Worm (Caenorhabditis elegans): ENCODE data around the gene rad-23.
"Not testable (repeated sequence)": the region's sequence is repeated elsewhere in the genome, so short reads cannot be mapped to it uniquely, and the experiment has no call there.

Gene rad-23

DNA sequence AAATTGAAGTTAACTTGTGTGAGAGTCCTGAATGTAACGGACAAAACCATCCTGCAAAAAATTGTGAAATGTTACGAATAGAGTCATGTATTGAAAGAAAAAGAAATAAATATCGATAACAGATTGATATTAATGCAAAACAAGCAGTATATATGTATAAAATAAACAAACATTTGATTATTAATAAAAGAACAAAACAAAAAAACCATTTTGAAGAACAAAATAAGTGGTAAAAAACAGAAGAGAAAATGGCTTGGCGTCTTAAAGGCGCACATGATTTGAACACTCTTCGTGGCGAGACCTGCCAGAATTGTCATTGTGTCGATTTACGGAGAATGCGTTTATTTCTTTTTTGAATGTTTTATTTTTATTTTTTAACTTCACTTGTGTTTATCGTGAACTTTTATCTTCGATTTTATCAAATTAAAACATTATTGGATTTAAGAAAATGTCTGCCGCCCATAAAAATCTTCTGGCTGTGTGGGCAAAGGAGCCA lies at the start of gene rad-23, which contains the start of gene rpn-12:
Gene rad-23 (minus strand): TSS at position 51 of the 496 bp plus-strand sequence.
Gene rpn-12 (plus strand): TSS at position 446 of the 496 bp plus-strand sequence.
- TF ChIP-seq him-1 (tag; optimal IDR thresholded peaks at IDR 0.05) (no peak), W03F9.2 (tag; optimal IDR thresholded peaks at IDR 0.05) (peak; percentile 82), dao-5 (tag; optimal IDR thresholded peaks at IDR 0.05) (no peak)

DNA sequence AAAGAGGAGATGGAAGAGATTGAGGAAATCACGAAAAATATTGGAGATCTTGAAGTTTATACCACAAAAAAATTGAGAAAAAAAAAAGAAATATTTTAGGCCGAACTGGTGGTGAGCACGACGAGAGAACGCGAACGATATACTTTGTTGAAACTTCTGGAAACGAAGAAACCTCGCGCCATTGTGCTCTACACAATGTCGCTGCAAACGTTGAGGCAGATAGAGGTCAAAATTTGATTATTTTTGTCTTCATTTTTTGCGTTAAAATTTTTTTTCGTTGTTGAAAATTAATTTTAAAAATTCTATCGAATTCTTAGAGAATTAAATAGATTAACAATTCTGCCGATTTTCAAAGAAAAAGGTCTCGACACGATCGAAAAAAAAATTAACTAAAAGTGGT lies 48.1 kb upstream of the rad-23 start:
- TF ChIP-seq him-1 (tag; optimal IDR thresholded peaks at IDR 0.05) (no peak), dao-5 (tag; optimal IDR thresholded peaks at IDR 0.05) (no peak), W03F9.2 (tag; optimal IDR thresholded peaks at IDR 0.05) (no peak)

DNA sequence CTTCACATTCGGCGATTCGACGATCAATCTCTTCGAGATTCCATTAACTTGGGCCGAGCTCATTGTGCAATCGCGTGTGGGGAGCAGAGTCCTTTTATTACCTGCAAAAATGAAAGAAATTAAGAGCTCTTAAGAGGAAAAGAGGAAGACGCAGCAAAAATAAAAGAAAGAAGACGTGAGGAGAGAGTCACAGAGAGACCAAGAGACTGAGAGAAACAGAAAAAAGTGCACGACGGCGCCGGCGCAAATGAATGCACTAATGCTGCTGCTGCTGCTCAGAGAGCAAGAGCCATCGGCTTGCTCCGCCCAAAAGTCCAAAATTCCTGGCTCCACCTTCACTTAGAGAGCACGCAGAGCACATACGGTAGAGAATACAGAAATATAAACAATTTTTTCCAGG lies 47.7 kb upstream of the rad-23 start, which contains the start of gene inos-1:
Gene inos-1 (minus strand): TSS at position 101 of the 400 bp plus-strand sequence.
- TF ChIP-seq him-1 (tag; optimal IDR thresholded peaks at IDR 0.05): no peak
- TF ChIP-seq dao-5 (tag; optimal IDR thresholded peaks at IDR 0.05): no peak
- TF ChIP-seq W03F9.2 (tag; optimal IDR thresholded peaks at IDR 0.05): no peak

DNA sequence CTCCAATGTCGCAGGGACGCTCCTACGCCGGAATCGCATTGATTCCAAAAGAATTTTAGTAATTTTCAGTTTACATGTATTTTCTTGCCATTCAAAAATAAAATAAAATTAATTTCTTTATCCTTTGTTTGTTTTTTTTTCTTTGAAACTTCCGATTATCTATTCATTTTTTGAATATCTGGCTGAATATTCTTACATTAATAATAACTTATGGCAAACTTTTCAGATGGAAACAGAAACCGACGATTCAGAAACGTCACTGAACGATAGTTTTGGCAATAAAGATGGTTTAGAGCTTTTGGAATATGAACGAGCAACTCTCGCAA lies 43.4 kb upstream of the rad-23 start, which contains the start of gene xpf-1:
Gene xpf-1 (plus strand): TSS at position 227 of the 326 bp plus-strand sequence.
- TF ChIP-seq dao-5 (tag; optimal IDR thresholded peaks at IDR 0.05) (no peak), him-1 (tag; optimal IDR thresholded peaks at IDR 0.05) (no peak), W03F9.2 (tag; optimal IDR thresholded peaks at IDR 0.05) (no peak)

DNA sequence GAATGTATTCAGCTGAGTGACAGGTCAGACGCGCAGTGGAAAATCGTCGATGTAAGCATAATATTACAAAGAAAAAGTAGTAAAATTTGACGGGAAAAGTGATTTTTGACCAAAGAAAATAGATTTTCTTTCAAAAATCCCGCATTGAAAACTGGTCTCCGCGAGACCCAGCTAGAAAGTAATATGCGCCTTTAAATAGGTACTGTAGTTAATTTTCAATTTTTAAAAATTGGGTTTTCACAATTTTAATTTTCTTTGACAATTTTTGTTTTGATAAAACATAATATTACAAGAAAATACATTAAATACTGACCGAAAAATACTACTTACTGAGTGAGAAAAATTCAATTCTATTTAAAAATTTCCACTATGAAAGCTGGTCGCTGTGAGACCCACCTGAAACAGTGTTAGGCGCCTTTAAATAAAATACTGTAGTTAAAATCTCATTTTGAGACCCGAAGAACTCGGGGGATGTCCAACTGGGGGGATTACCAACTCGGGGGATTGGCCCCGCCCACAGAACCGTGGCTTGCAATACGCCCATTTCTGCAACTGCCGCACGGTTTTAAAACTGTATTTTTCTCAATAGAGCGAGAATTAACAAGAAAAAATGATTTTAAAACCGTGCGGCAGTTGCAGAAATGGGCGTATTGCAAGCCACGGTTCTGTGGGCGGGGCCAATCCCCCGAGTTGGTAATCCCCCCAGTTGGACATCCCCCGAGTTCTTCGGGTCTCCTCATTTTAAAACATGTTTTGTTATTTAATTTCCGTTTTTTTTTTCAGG lies 42.8 kb upstream of the rad-23 start, which contains the start of gene tars-1:
Gene tars-1 (minus strand): TSS at position 497 of the 784 bp plus-strand sequence.
- not testable (repeated sequence) for TF ChIP-seq him-1, dao-5, W03F9.2 (tag; optimal IDR thresholded peaks at IDR 0.05)

DNA sequence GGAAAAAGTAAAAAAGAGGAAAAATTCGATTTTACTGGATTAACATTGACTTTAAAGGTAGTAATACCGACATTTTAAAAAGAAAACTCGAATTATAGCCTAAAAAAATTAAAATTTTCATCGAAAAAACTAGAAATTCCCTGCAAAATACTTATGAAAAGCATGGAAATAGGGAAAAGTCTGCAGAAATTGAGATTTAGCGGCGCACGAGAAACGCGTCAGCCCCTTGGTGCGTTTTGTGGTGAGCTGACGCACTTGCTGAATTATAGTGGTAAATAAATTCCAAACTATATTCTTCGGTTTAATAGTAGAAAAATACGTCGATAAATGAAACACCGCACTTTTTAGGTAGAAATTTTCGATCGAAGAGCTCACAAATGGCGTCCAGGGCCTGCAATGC lies 41.9 kb upstream of the rad-23 start:
- TF ChIP-seq W03F9.2 (tag; optimal IDR thresholded peaks at IDR 0.05): no peak
- no peak for TF ChIP-seq dao-5 (tag; optimal IDR thresholded peaks at IDR 0.05)
- no peak for TF ChIP-seq him-1 (tag; optimal IDR thresholded peaks at IDR 0.05)

DNA sequence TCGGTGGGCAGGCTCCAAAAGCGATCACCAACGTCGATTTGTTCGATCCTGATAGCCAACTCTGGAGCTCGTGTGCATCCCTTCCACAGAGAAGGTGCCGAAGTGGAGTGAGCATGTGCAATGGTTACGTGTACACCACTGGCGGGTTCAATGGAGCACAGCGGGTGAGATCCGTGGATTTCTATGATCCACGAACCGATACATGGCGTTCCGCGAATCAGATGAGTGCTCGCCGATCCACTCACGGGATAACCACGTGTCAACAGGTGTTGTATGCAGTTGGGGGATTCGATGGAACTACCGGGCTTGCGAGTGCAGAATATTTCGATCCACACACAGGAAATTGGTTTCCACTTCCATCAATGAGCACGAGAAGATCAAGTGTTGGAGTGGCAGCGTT lies 38.3 kb upstream of the rad-23 start:
- TF ChIP-seq him-1 (tag; optimal IDR thresholded peaks at IDR 0.05): no peak
- no peak for TF ChIP-seq dao-5 (tag; optimal IDR thresholded peaks at IDR 0.05)
- TF ChIP-seq W03F9.2 (tag; optimal IDR thresholded peaks at IDR 0.05): no peak

DNA sequence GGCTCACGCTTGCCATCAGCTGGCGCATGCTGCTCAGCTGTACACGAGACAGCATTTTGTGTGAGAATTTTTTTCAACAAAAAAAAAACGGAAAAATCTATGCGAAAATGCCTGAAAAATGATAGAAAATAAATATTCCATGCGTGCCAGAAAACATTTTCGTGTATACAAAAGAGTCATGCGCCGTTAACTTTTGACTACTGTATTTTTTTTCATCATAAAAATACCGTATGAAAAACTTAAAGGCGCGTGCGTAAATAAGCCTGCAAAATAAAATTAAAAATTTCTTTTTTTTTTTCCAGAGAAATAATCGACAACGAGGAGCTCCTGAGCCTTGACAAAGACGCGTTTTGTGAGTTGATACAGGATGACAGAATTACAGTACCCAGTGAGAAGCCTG lies 37.4 kb upstream of the rad-23 start:
- TF ChIP-seq dao-5 (tag; optimal IDR thresholded peaks at IDR 0.05) (no peak), W03F9.2 (tag; optimal IDR thresholded peaks at IDR 0.05) (no peak), him-1 (tag; optimal IDR thresholded peaks at IDR 0.05) (no peak)

DNA sequence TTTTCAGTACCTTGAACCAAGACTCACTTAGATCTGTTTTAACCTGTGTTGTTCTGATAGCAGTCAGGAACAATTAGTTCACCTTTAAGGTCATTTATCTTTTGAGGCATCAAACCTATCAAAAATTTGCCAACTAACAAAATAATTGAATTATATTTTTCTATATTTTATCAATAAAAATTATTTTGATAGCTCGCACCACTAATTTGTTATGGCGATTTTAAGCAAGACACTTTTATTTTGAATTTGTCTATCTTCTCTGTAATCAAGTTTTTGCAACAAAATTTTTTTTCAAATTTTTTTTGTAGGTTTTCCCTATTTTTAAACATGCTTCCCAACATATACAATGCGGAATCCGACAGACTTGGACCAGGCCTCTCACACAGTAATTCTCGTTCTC lies 36.1 kb upstream of the rad-23 start, which contains the start of gene kel-1:
Gene kel-1 (plus strand): TSS at position 301 of the 400 bp plus-strand sequence.
- no peak for TF ChIP-seq W03F9.2 (tag; optimal IDR thresholded peaks at IDR 0.05)
- no peak for TF ChIP-seq him-1 (tag; optimal IDR thresholded peaks at IDR 0.05)
- TF ChIP-seq dao-5 (tag; optimal IDR thresholded peaks at IDR 0.05): no peak

DNA sequence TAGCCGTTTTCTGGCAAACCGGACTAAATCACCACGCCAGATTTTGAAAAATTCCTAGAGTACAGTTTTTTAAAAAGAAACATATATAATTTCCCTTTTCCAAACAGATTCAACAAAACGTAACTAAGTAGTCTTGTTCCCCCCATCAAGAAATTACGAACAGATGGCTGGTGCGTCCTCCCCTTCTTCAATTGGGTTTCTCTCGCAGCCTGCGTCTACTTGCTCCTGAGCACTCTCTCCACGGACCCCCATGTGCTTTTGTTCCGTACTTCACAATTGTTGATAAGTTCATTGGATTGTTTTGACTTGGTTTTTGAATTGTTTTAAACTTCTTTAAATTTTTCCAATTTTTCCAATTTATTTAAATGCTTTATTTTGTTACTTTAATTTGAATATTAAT lies 35.5 kb upstream of the rad-23 start:
- TF ChIP-seq W03F9.2 (tag; optimal IDR thresholded peaks at IDR 0.05) (no peak), him-1 (tag; optimal IDR thresholded peaks at IDR 0.05) (no peak), dao-5 (tag; optimal IDR thresholded peaks at IDR 0.05) (no peak)

DNA sequence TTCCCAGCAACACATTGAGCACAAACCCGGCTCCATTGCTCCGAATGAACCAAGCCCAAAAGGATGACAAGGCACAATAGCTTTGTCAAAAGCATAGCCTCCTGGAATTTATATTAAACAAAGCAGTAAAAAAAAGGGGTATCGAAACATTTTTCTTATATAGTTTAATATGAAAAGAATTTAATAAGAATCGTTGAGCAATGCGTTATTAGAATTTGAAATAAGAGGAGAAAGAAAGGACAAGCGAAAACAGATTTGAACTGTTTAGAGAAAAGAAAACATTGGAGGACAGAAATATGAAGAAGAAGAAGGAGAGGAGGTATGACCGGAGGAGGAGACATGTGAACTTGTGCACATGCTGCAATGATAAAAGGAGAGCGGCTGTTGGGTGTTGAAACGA lies 32.6 kb upstream of the rad-23 start, which contains the start of gene C47D12.5:
Gene C47D12.5 (minus strand): TSS at position 101 of the 400 bp plus-strand sequence.
- no peak for TF ChIP-seq W03F9.2 (tag; optimal IDR thresholded peaks at IDR 0.05)
- no peak for TF ChIP-seq dao-5 (tag; optimal IDR thresholded peaks at IDR 0.05)
- TF ChIP-seq him-1 (tag; optimal IDR thresholded peaks at IDR 0.05): no peak

DNA sequence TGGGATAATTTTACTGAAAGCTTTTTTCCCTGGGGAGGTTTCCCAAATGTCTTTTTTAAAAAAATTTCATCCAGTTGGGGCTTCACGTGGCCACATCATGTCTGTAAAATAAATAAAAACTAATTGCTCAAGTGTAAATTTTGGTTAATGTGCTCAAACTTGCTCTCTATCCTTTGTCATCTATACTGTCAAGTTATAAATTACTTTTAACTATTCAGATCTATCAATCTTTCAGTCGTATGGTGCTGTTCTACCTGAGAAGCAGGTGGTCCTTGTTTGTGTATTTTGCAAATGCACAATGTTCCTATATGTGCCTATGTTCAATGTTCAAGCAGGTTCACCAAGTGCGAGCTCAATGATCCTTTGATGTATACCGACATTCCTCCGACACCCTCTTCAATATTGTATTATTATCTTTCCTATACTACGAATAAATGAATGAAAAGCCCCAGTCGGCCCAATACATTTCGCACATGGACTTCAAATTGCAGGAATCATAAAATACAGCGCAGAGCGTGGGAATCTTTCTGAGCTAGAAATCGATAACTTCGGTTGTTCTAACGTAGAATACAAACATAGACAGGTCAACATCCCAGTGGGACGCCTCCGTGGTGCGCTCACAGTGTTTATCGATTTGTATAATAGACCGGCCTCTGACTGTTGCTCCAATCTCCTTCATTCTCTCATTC lies 28.8 kb upstream of the rad-23 start, which contains the start of the genes sfxn-1.4 and C47D12.4:
Gene sfxn-1.4 (minus strand): TSS at position 101 of the 689 bp plus-strand sequence.
Gene C47D12.4 (plus strand): TSS at position 639 of the 689 bp plus-strand sequence.
- no peak for TF ChIP-seq W03F9.2 (tag; optimal IDR thresholded peaks at IDR 0.05)
- TF ChIP-seq him-1 (tag; optimal IDR thresholded peaks at IDR 0.05): no peak
- no peak for TF ChIP-seq dao-5 (tag; optimal IDR thresholded peaks at IDR 0.05)

DNA sequence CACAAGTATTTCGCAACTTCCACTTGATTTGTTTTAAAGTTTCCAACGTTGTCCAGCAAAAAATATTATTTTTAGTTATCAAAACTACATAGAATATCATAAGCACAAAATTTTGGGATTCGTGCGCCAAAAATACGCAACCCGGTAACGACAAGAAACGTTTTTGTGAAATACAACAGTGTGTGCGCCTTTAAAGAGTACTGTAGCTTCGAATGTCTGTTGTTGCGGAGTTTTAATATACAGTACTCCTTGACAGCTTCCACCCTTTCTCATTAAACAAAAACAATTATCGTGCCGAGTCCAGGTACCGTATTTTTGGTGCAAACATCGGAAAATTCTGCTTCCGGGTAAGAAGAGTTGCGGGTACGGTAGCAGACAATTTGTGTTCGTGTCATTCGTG lies 27.7 kb upstream of the rad-23 start:
- TF ChIP-seq W03F9.2 (tag; optimal IDR thresholded peaks at IDR 0.05) (no peak), him-1 (tag; optimal IDR thresholded peaks at IDR 0.05) (no peak), dao-5 (tag; optimal IDR thresholded peaks at IDR 0.05) (no peak)

All from whole organism, L4/young adult.